Fruit fly (Drosophila melanogaster) whole organism, embryonic: ENCODE results near the gene Pde6.

ENCODE experiments used
- Ada2b ChIP-seq: fragments of 200-800 bp; sonication (Bioruptor generic); IDR thresholded peaks from 2 replicates; pipeline ENCODE4 v1.3.6; 2022; ENCODE audit warnings: missing biosample characterization, missing genetic modification characterization
- Bteb2 ChIP-seq: fragments of 200-800 bp; sonication (Bioruptor generic); optimal IDR thresholded peaks from 2 replicates; lab custom pipeline; 2016; ENCODE audit warnings: missing biosample characterization, missing genetic modification characterization
- CG10321 ChIP-seq: fragments of 200-800 bp; sonication (Bioruptor generic); IDR thresholded peaks from 2 replicates; pipeline ENCODE4 v1.3.6; 2022; ENCODE audit warnings: missing biosample characterization, missing genetic modification characterization
- CG12219 ChIP-seq: fragments of 200-800 bp; sonication (Bioruptor generic); optimal IDR thresholded peaks from 3 replicates; lab custom pipeline; 2018; ENCODE audit warnings: missing biosample characterization, mild to moderate bottlenecking, missing genetic modification characterization
- CG14441 ChIP-seq: fragments of 200-800 bp; sonication (Bioruptor generic); IDR thresholded peaks from 2 replicates; pipeline ENCODE4 v1.3.6; 2022; ENCODE audit warnings: missing biosample characterization, missing genetic modification characterization
- CG14860 ChIP-seq: fragments of 200-800 bp; sonication (Bioruptor generic); IDR thresholded peaks from 3 replicates; pipeline ENCODE4 v1.3.6; 2022; ENCODE audit warnings: missing biosample characterization, missing genetic modification characterization; ENCODE audit not compliant: partially characterized antibody
- CG15514 ChIP-seq: fragments of 200-800 bp; sonication (Bioruptor generic); optimal IDR thresholded peaks from 3 replicates; lab custom pipeline; 2017; ENCODE audit warnings: missing biosample characterization, missing genetic modification characterization, mild to moderate bottlenecking, moderate library complexity, missing genetic modification reagents
- CG15601 ChIP-seq: fragments of 200-800 bp; sonication (Bioruptor generic); optimal IDR thresholded peaks from 3 replicates; lab custom pipeline; 2019; ENCODE audit warnings: missing biosample characterization, mild to moderate bottlenecking, missing genetic modification characterization, moderate library complexity
- CG17612 ChIP-seq: fragments of 200-800 bp; sonication (Bioruptor generic); IDR thresholded peaks from 2 replicates; pipeline ENCODE4 v1.3.6; 2022; ENCODE audit warnings: missing biosample characterization, missing genetic modification characterization
- CG17912 ChIP-seq: fragments of 200-800 bp; sonication (Bioruptor generic); optimal IDR thresholded peaks from 2 replicates; lab custom pipeline; 2018; ENCODE audit warnings: missing biosample characterization, mild to moderate bottlenecking, missing genetic modification characterization
- CG18011 ChIP-seq: fragments of 200-800 bp; sonication (Bioruptor generic); optimal IDR thresholded peaks from 2 replicates; lab custom pipeline; 2017; ENCODE audit warnings: missing biosample characterization, missing genetic modification characterization, mild to moderate bottlenecking, moderate library complexity, missing genotype
- CG2712 ChIP-seq: fragments of 200-800 bp; optimal IDR thresholded peaks from 3 replicates; lab custom pipeline; 2019; ENCODE audit warnings: missing biosample characterization, mild to moderate bottlenecking, missing genetic modification characterization, moderate library complexity
- CG30431 ChIP-seq: fragments of 200-800 bp; sonication (Bioruptor generic); optimal IDR thresholded peaks from 2 replicates; lab custom pipeline; 2017; ENCODE audit warnings: missing biosample characterization, missing genetic modification characterization
- CG31224 ChIP-seq: fragments of 200-800 bp; sonication (Bioruptor generic); IDR thresholded peaks from 2 replicates; pipeline ENCODE4 v1.3.6; 2022; ENCODE audit warnings: missing biosample characterization, missing genetic modification characterization
- CG31365 ChIP-seq: fragments of 200-800 bp; sonication (Bioruptor generic); optimal IDR thresholded peaks from 2 replicates; lab custom pipeline; 2018; ENCODE audit warnings: missing biosample characterization, mild to moderate bottlenecking, missing genetic modification characterization
- CG3163 ChIP-seq: fragments of 200-800 bp; sonication (Bioruptor generic); optimal IDR thresholded peaks from 3 replicates; lab custom pipeline; 2016; ENCODE audit warnings: missing biosample characterization, missing genetic modification characterization
- CG33213 ChIP-seq: fragments of 200-800 bp; sonication (Bioruptor generic); optimal IDR thresholded peaks from 3 replicates; lab custom pipeline; 2016; ENCODE audit warnings: missing biosample characterization, missing genetic modification characterization
- CG3995 ChIP-seq: fragments of 200-800 bp; sonication (Bioruptor generic); optimal IDR thresholded peaks from 3 replicates; lab custom pipeline; 2016; ENCODE audit warnings: missing biosample characterization, missing genetic modification characterization
- CG4617 ChIP-seq: fragments of 200-800 bp; sonication (Bioruptor generic); optimal IDR thresholded peaks from 3 replicates; lab custom pipeline; 2016; ENCODE audit warnings: missing biosample characterization, missing genetic modification characterization, borderline replicate concordance
- CG6654 ChIP-seq: fragments of 200-800 bp; sonication (Bioruptor generic); optimal IDR thresholded peaks from 2 replicates; lab custom pipeline; 2017; ENCODE audit warnings: missing biosample characterization, mild to moderate bottlenecking, missing genetic modification characterization
- CG6683 ChIP-seq: fragments of 200-800 bp; sonication (Bioruptor generic); optimal IDR thresholded peaks from 2 replicates; lab custom pipeline; 2017; ENCODE audit warnings: missing biosample characterization, mild to moderate bottlenecking, missing genetic modification characterization, missing genetic modification reagents
- CG8478 ChIP-seq: fragments of >200 bp; optimal IDR thresholded peaks from 2 replicates; lab custom pipeline; 2018
- Dek ChIP-seq: fragments of 200-800 bp; sonication (Bioruptor generic); optimal IDR thresholded peaks from 3 replicates; lab custom pipeline; 2019; ENCODE audit warnings: missing biosample characterization, mild to moderate bottlenecking, missing genetic modification characterization, moderate library complexity
- E2f1 ChIP-seq: fragments of 200-800 bp; sonication (Bioruptor generic); IDR thresholded peaks from 2 replicates; pipeline ENCODE4 v1.3.6; 2022; ENCODE audit warnings: missing biosample characterization, missing genetic modification characterization
- GATAe ChIP-seq: fragments of 200-800 bp; sonication (Bioruptor generic); conservative IDR thresholded peaks from 2 replicates; pipeline ENCODE4 v1.3.6; 2022; ENCODE audit warnings: missing biosample characterization, missing genetic modification characterization
- HHEX ChIP-seq: fragments of 200-800 bp; sonication (Bioruptor generic); optimal IDR thresholded peaks from 3 replicates; lab custom pipeline; 2017; ENCODE audit warnings: missing biosample characterization, mild to moderate bottlenecking, missing genetic modification characterization, missing genetic modification reagents
- HLH3B ChIP-seq: fragments of 200-800 bp; sonication (Bioruptor generic); IDR thresholded peaks from 2 replicates; pipeline ENCODE4 v1.3.6; 2022; ENCODE audit warnings: missing biosample characterization, missing genetic modification characterization
- Hr78 ChIP-seq, 2 experiments: fragments of 200-800 bp in 1 of 2; fragments of >200 bp in 1 of 2; sonication (Bioruptor generic) in 1 of 2; optimal IDR thresholded peaks; 2 replicates each; lab custom pipeline; 2017 to 2019; ENCODE audit warnings: missing biosample characterization in 2 of 2, missing genetic modification characterization in 2 of 2, mild to moderate bottlenecking in 1 of 2, moderate library complexity in 1 of 2
- Med ChIP-seq: fragments of 200-800 bp; sonication (Bioruptor generic); peaks from one replicate; lab custom pipeline; 2016; ENCODE audit warnings: missing biosample characterization, missing genetic modification characterization, mild to moderate bottlenecking, inconsistent platforms, moderate library complexity
- Nf-YA ChIP-seq: fragments of 200-800 bp; sonication (Bioruptor generic); IDR thresholded peaks from 2 replicates; pipeline ENCODE4 v1.3.6; 2022; ENCODE audit warnings: missing biosample characterization, missing genetic modification characterization
- Optix ChIP-seq: fragments of 200-800 bp; sonication (Bioruptor generic); IDR thresholded peaks from 3 replicates; pipeline ENCODE4 v1.3.6; 2022; ENCODE audit warnings: missing biosample characterization, missing genetic modification characterization
- Pdp1 ChIP-seq, 2 experiments: fragments of 200-800 bp; sonication (Bioruptor generic); optimal IDR thresholded peaks; 3 replicates each; lab custom pipeline; 2016; ENCODE audit warnings: missing biosample characterization in 2 of 2, missing genetic modification characterization in 2 of 2, mild to moderate bottlenecking in 1 of 2, moderate library complexity in 1 of 2
- Sox100B ChIP-seq: fragments of 200-800 bp; sonication (Bioruptor generic); optimal IDR thresholded peaks from 3 replicates; lab custom pipeline; 2018; ENCODE audit warnings: missing biosample characterization, mild to moderate bottlenecking, missing genetic modification characterization
- crc ChIP-seq: fragments of 200-800 bp; sonication (Bioruptor generic); optimal IDR thresholded peaks from 2 replicates; lab custom pipeline; 2016; ENCODE audit warnings: missing biosample characterization, missing genetic modification characterization
- da ChIP-seq: fragments of 200-800 bp; sonication (Bioruptor generic); optimal IDR thresholded peaks from 2 replicates; lab custom pipeline; 2016; ENCODE audit warnings: missing biosample characterization, missing genetic modification characterization
- dmrt99B ChIP-seq: fragments of 200-800 bp; sonication (Bioruptor generic); optimal IDR thresholded peaks from 2 replicates; lab custom pipeline; 2018; ENCODE audit warnings: missing biosample characterization, mild to moderate bottlenecking, missing genetic modification characterization, moderate library complexity
- fd102C ChIP-seq: fragments of 200-800 bp; sonication (Bioruptor generic); optimal IDR thresholded peaks from 2 replicates; lab custom pipeline; 2018; ENCODE audit warnings: missing biosample characterization, mild to moderate bottlenecking, missing genetic modification characterization, moderate library complexity
- fu2 ChIP-seq: fragments of 200-800 bp; sonication (Bioruptor generic); optimal IDR thresholded peaks from 2 replicates; lab custom pipeline; 2016; ENCODE audit warnings: missing biosample characterization, missing genetic modification characterization
- inv ChIP-seq: fragments of 200-800 bp; sonication (Bioruptor generic); IDR thresholded peaks from 2 replicates; pipeline ENCODE4 v1.3.6; 2022; ENCODE audit warnings: missing biosample characterization, missing genetic modification characterization; ENCODE audit not compliant: partially characterized antibody
- kah ChIP-seq: fragments of 200-800 bp; sonication (Bioruptor generic); optimal IDR thresholded peaks from 2 replicates; lab custom pipeline; 2018; ENCODE audit warnings: missing biosample characterization, mild to moderate bottlenecking, missing genetic modification characterization
- lmd ChIP-seq: fragments of 200-800 bp; sonication (Bioruptor generic); IDR thresholded peaks from 2 replicates; pipeline ENCODE4 v1.3.6; 2022; ENCODE audit warnings: missing biosample characterization, missing genetic modification characterization
- onecut ChIP-seq: fragments of 200-800 bp; sonication (Bioruptor generic); IDR thresholded peaks from 2 replicates; pipeline ENCODE4 v1.3.6; 2022; ENCODE audit warnings: missing biosample characterization, missing genetic modification characterization
- pum ChIP-seq: fragments of 200-800 bp; sonication (Bioruptor generic); optimal IDR thresholded peaks from 2 replicates; lab custom pipeline; 2016; ENCODE audit warnings: missing biosample characterization, missing genetic modification characterization
- schlank ChIP-seq: fragments of 200-800 bp; sonication (Bioruptor generic); optimal IDR thresholded peaks from 2 replicates; lab custom pipeline; 2018; ENCODE audit warnings: missing biosample characterization, mild to moderate bottlenecking, missing genetic modification characterization
- slou ChIP-seq: fragments of 200-800 bp; sonication (Bioruptor generic); optimal IDR thresholded peaks from 3 replicates; lab custom pipeline; 2016; ENCODE audit warnings: missing biosample characterization, missing genetic modification characterization
- sr ChIP-seq: fragments of 200-800 bp; sonication (Bioruptor generic); IDR thresholded peaks from 3 replicates; pipeline ENCODE4 v1.3.6; 2022; ENCODE audit warnings: missing biosample characterization, missing genetic modification characterization
- stc ChIP-seq: fragments of 200-800 bp; sonication (Bioruptor generic); IDR thresholded peaks from 2 replicates; pipeline ENCODE4 v1.3.6; 2022; ENCODE audit warnings: missing biosample characterization, missing genetic modification characterization
- sug ChIP-seq: fragments of 200-800 bp; optimal IDR thresholded peaks from 2 replicates; lab custom pipeline; 2019; ENCODE audit warnings: missing biosample characterization, mild to moderate bottlenecking, missing genetic modification characterization, moderate library complexity
- tgo ChIP-seq: fragments of 200-800 bp; sonication (Bioruptor generic); IDR thresholded peaks from 3 replicates; pipeline ENCODE4 v1.3.6; 2022; ENCODE audit warnings: missing biosample characterization, missing genetic modification characterization
- usp ChIP-seq: fragments of >200 bp; optimal IDR thresholded peaks from 2 replicates; lab custom pipeline; 2017; ENCODE audit warnings: missing biosample characterization, missing genetic modification characterization

Gene Pde6

DNA sequence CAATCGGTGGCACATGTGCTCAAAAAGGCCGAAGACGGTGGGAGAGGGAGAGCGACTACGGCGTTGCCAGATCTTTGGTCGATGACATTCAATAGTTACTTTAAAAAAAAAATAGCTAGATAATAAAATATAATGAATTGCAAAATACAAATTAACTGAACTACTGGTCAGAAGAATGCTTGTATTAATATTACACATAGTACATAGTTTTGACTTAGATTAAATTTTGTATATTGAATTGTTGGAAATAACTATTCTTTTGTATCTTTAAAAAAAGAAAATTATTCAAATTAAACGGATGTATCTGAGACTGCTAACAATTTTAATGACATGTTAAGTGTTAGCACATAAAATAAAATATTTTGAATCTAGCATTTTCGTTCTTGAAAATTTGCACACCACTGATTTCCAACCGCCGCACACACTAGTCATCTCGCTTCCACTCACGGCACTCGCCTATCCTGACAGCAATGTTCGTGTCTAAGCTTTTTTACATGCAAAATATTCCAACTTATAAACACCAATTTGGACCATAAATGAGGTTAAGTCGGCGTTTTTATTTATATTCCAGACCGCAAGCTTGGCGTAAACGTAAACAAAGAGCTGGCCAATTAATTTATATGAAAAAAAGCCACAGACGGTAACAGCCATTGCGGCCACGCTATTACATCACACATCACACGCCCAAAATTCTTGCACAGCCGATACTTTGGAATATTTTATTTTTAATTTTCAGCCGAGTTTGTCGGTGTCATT, 17.0 kb upstream of the Pde6 start (continued):
- TF ChIP-seq Optix (GFP tag; lab: Robert Waterston, UW) = no peak
- TF ChIP-seq CG3995 = peak; percentile 46
- TF ChIP-seq Med = peak; percentile 79
- peak in 1 of 2 experiments; percentile 5 for TF ChIP-seq Hr78 (GFP tag; optimal IDR thresholded peaks at IDR 0.05; lab: Kevin White, UChicago)
- peak; percentile 47 to 95 for TF ChIP-seq Pdp1 (GFP tag; optimal IDR thresholded peaks at IDR 0.05; lab: Kevin White, UChicago)
- peak; percentile 7 for TF ChIP-seq crc (GFP tag; lab: Kevin White, UChicago)
- peak; percentile 22; the same call in 1 of the 2 replicates for TF ChIP-seq Nf-YA (GFP tag; lab: Robert Waterston, UW)
- TF ChIP-seq CG14441 (GFP tag; lab: Robert Waterston, UW) = no peak; the same call in 1 of the 2 replicates
- TF ChIP-seq lmd (GFP tag; lab: Robert Waterston, UW) = peak; percentile 76
- TF ChIP-seq slou = peak; percentile 52
- TF ChIP-seq CG17612 (GFP tag; lab: Robert Waterston, UW) = no peak
- TF ChIP-seq schlank (tag; lab: Kevin White, UChicago) = no peak
- TF ChIP-seq kah (GFP tag; lab: Kevin White, UChicago) = no peak
- peak; percentile 64 for TF ChIP-seq Bteb2 (GFP tag; lab: Kevin White, UChicago)
- peak; percentile 46 for TF ChIP-seq CG15514
- TF ChIP-seq Sox100B (GFP tag; lab: Kevin White, UChicago) = peak; percentile 84
- TF ChIP-seq stc = no peak
- TF ChIP-seq CG31224 (GFP tag; lab: Robert Waterston, UW) = peak; percentile 60
- TF ChIP-seq CG31365 (tag; lab: Kevin White, UChicago) = no peak
- peak; percentile 44 for TF ChIP-seq pum (GFP tag; lab: Kevin White, UChicago)
- TF ChIP-seq CG18011 (GFP tag; lab: Kevin White, UChicago) = peak; percentile 43
- no peak for TF ChIP-seq CG14860 (GFP tag; lab: Robert Waterston, UW)
- TF ChIP-seq fd102C = no peak
- TF ChIP-seq onecut = peak; percentile 36
- TF ChIP-seq E2f1 (GFP tag; lab: Robert Waterston, UW) = peak; percentile 65
- TF ChIP-seq CG4617 (GFP tag; lab: Kevin White, UChicago) = no peak
- peak; percentile 65 for TF ChIP-seq Dek (tag; lab: Kevin White, UChicago)
- peak; percentile 36 for TF ChIP-seq CG30431 (GFP tag; lab: Kevin White, UChicago)
- TF ChIP-seq tgo (GFP tag; lab: Robert Waterston, UW) = peak; percentile 80
- peak; percentile 57 for TF ChIP-seq HLH3B (GFP tag; lab: Robert Waterston, UW)
- peak; percentile 78 for TF ChIP-seq dmrt99B (tag; lab: Kevin White, UChicago)
- peak; percentile 73 for TF ChIP-seq CG2712 (tag; lab: Kevin White, UChicago)
- TF ChIP-seq HHEX = peak; percentile 55
- peak; percentile 57 for TF ChIP-seq sug (tag; lab: Kevin White, UChicago)
- peak; percentile 33 for TF ChIP-seq CG6654 (GFP tag; lab: Kevin White, UChicago)
- peak; percentile 8 for TF ChIP-seq da (GFP tag; lab: Kevin White, UChicago)
- TF ChIP-seq CG33213 (GFP tag; lab: Kevin White, UChicago) = peak; percentile 2
- no peak for TF ChIP-seq inv
- no peak for TF ChIP-seq CG8478 (lab: Kevin White, UChicago)
- no peak for TF ChIP-seq CG17912
- peak; percentile 92 for TF ChIP-seq CG10321 (GFP tag; lab: Robert Waterston, UW)
- TF ChIP-seq Ada2b = peak; percentile 42; the same call in 1 of the 2 replicates
- peak; percentile 30 for TF ChIP-seq fu2
- TF ChIP-seq CG6683 (GFP tag; lab: Kevin White, UChicago) = peak; percentile 53
- TF ChIP-seq GATAe = no peak
- TF ChIP-seq sr (GFP tag; lab: Robert Waterston, UW) = no peak
- TF ChIP-seq CG3163 (GFP tag; lab: Kevin White, UChicago) = no peak
- TF ChIP-seq usp = no peak
- TF ChIP-seq CG15601 (tag; lab: Kevin White, UChicago) = peak; percentile 71
- peak; percentile 44 for TF ChIP-seq CG12219 (GFP tag; lab: Kevin White, UChicago)
